Fruit fly (Drosophila melanogaster) whole organism, embryonic: ENCODE measurements around the gene CG14664.
A peak's percentile ranks its signal among the peaks of the same experiment; 100 is the strongest.

Source experiments
- Ada2b ChIP-seq: fragments of 200-800 bp; sonication (Bioruptor generic); IDR thresholded peaks from 2 replicates; pipeline ENCODE4 v1.3.6; 2022; ENCODE audit warnings: missing biosample characterization, missing genetic modification characterization
- Bdp1 ChIP-seq: fragments of 200-800 bp; sonication (Bioruptor generic); optimal IDR thresholded peaks from 3 replicates; lab custom pipeline; 2016; ENCODE audit warnings: missing biosample characterization, missing genetic modification characterization
- CG10959 ChIP-seq: fragments of 200-800 bp; sonication (Bioruptor generic); IDR thresholded peaks from 2 replicates; pipeline ENCODE4 v1.3.6; 2022; ENCODE audit warnings: missing biosample characterization, missing genetic modification characterization
- CG13287 ChIP-seq: fragments of 200-800 bp; sonication (Bioruptor generic); IDR thresholded peaks from 2 replicates; pipeline ENCODE4 v1.3.6; 2022; ENCODE audit warnings: missing biosample characterization, missing genetic modification characterization; ENCODE audit not compliant: partially characterized antibody
- CG15073 ChIP-seq: fragments of 200-800 bp; sonication (Bioruptor generic); optimal IDR thresholded peaks from 2 replicates; lab custom pipeline; 2016; ENCODE audit warnings: missing biosample characterization, missing genetic modification characterization
- CG1529 ChIP-seq: fragments of 200-800 bp; sonication (Bioruptor generic); optimal IDR thresholded peaks from 3 replicates; lab custom pipeline; 2018; ENCODE audit warnings: missing biosample characterization, missing genetic modification characterization
- CG1603 ChIP-seq: fragments of 200-800 bp; sonication (Bioruptor generic); optimal IDR thresholded peaks from 2 replicates; lab custom pipeline; 2019; ENCODE audit warnings: missing biosample characterization, mild to moderate bottlenecking, missing genetic modification characterization, moderate library complexity
- CG17802 ChIP-seq: fragments of 200-800 bp; sonication (Bioruptor generic); optimal IDR thresholded peaks from 2 replicates; lab custom pipeline; 2018; ENCODE audit warnings: missing biosample characterization, mild to moderate bottlenecking, missing genetic modification characterization, moderate library complexity
- CG1792 ChIP-seq: fragments of 200-800 bp; sonication (Bioruptor generic); optimal IDR thresholded peaks from 2 replicates; lab custom pipeline; 2016; ENCODE audit warnings: missing biosample characterization, missing genetic modification characterization
- CG2202 ChIP-seq: fragments of 200-800 bp; sonication (Bioruptor generic); optimal IDR thresholded peaks from 2 replicates; lab custom pipeline; 2018; ENCODE audit warnings: missing biosample characterization, mild to moderate bottlenecking, missing genetic modification characterization
- CG2712 ChIP-seq: fragments of 200-800 bp; optimal IDR thresholded peaks from 3 replicates; lab custom pipeline; 2019; ENCODE audit warnings: missing biosample characterization, mild to moderate bottlenecking, missing genetic modification characterization, moderate library complexity
- CG32772 ChIP-seq: fragments of 200-800 bp; sonication (Bioruptor generic); IDR thresholded peaks from 2 replicates; pipeline ENCODE4 v1.3.6; 2022; ENCODE audit warnings: missing biosample characterization, missing genetic modification characterization
- CG3838 ChIP-seq: fragments of 200-800 bp; sonication (Bioruptor generic); optimal IDR thresholded peaks from 3 replicates; lab custom pipeline; 2016; ENCODE audit warnings: missing biosample characterization, missing genetic modification characterization
- CG5245 ChIP-seq: fragments of 200-800 bp; sonication (Bioruptor generic); optimal IDR thresholded peaks from 3 replicates; lab custom pipeline; 2016; ENCODE audit warnings: missing biosample characterization, missing genetic modification characterization
- CG6654 ChIP-seq: fragments of 200-800 bp; sonication (Bioruptor generic); optimal IDR thresholded peaks from 2 replicates; lab custom pipeline; 2017; ENCODE audit warnings: missing biosample characterization, mild to moderate bottlenecking, missing genetic modification characterization
- CG6813 ChIP-seq: fragments of 200-800 bp; sonication (Bioruptor generic); optimal IDR thresholded peaks from 2 replicates; lab custom pipeline; 2017; ENCODE audit warnings: missing biosample characterization, missing genetic modification characterization, mild to moderate bottlenecking, moderate library complexity, missing genetic modification reagents
- CG8290 ChIP-seq, 3 experiments: fragments of 200-800 bp; sonication (Bioruptor generic); optimal IDR thresholded peaks; 2 replicates each; lab custom pipeline; 2016 to 2019; ENCODE audit warnings: missing biosample characterization in 3 of 3, missing genetic modification characterization in 3 of 3, mild to moderate bottlenecking in 2 of 3, moderate library complexity in 1 of 3
- CG8359 ChIP-seq: fragments of 200-800 bp; sonication (Bioruptor generic); optimal IDR thresholded peaks from 2 replicates; lab custom pipeline; 2017; ENCODE audit warnings: missing biosample characterization, mild to moderate bottlenecking, missing genetic modification characterization, borderline replicate concordance
- CG8924 ChIP-seq: fragments of 200-800 bp; optimal IDR thresholded peaks from 3 replicates; lab custom pipeline; 2019; ENCODE audit warnings: missing biosample characterization, mild to moderate bottlenecking, missing genetic modification characterization, moderate library complexity
- CG9609 ChIP-seq: fragments of 200-800 bp; sonication (Bioruptor generic); optimal IDR thresholded peaks from 3 replicates; lab custom pipeline; 2016; ENCODE audit warnings: missing biosample characterization, missing genetic modification characterization
- CG9876 ChIP-seq: fragments of 200-800 bp; sonication (Bioruptor generic); optimal IDR thresholded peaks from 2 replicates; lab custom pipeline; 2016; ENCODE audit warnings: missing biosample characterization, missing genetic modification characterization
- CoRest ChIP-seq: fragments of 200-800 bp; sonication (Bioruptor generic); optimal IDR thresholded peaks from 3 replicates; lab custom pipeline; 2018; ENCODE audit warnings: missing biosample characterization, mild to moderate bottlenecking, missing genetic modification characterization, moderate library complexity
- Dref ChIP-seq: fragments of 200-800 bp; sonication (Bioruptor generic); IDR thresholded peaks from 2 replicates; pipeline ENCODE4 v1.3.6; 2022; ENCODE audit warnings: missing biosample characterization, missing genetic modification characterization
- ERR ChIP-seq: fragments of 200-800 bp; sonication (Bioruptor generic); optimal IDR thresholded peaks from 2 replicates; lab custom pipeline; 2016; ENCODE audit warnings: missing biosample characterization, missing genetic modification characterization
- Gsc ChIP-seq: fragments of 200-800 bp; sonication (Bioruptor generic); IDR thresholded peaks from 2 replicates; pipeline ENCODE4 v1.3.6; 2022; ENCODE audit warnings: missing biosample characterization, missing genetic modification characterization
- HLH4C ChIP-seq: fragments of 200-800 bp; sonication (Bioruptor generic); IDR thresholded peaks from 3 replicates; pipeline ENCODE4 v1.3.6; 2022; ENCODE audit warnings: missing biosample characterization, missing genetic modification characterization; ENCODE audit not compliant: partially characterized antibody
- Lpt ChIP-seq: fragments of >200 bp; optimal IDR thresholded peaks from 2 replicates; lab custom pipeline; 2018; ENCODE audit warnings: missing biosample characterization, missing genetic modification characterization
- MBD-R2 ChIP-seq: fragments of 200-800 bp; sonication (Bioruptor generic); IDR thresholded peaks from 2 replicates; pipeline ENCODE4 v1.3.6; 2022; ENCODE audit warnings: missing biosample characterization, missing genetic modification characterization
- Meics ChIP-seq: fragments of 200-800 bp; sonication (Bioruptor generic); optimal IDR thresholded peaks from 2 replicates; lab custom pipeline; 2017; ENCODE audit warnings: missing biosample characterization, mild to moderate bottlenecking, missing genetic modification characterization
- NFAT ChIP-seq: fragments of 200-800 bp; sonication (Bioruptor generic); IDR thresholded peaks from 2 replicates; pipeline ENCODE4 v1.3.6; 2022; ENCODE audit warnings: missing biosample characterization, missing genetic modification characterization
- Oaz ChIP-seq: fragments of 200-800 bp; sonication (Bioruptor generic); IDR thresholded peaks from 2 replicates; pipeline ENCODE4 v1.3.6; 2022; ENCODE audit warnings: missing biosample characterization, missing genetic modification characterization
- Rx ChIP-seq: fragments of 200-800 bp; sonication (Bioruptor generic); IDR thresholded peaks from 2 replicates; pipeline ENCODE4 v1.3.6; 2022; ENCODE audit warnings: missing biosample characterization, missing genetic modification characterization
- az2 ChIP-seq: fragments of 200-800 bp; sonication (Bioruptor generic); optimal IDR thresholded peaks from 3 replicates; lab custom pipeline; 2016; ENCODE audit warnings: missing biosample characterization, missing genetic modification characterization
- corto ChIP-seq: fragments of 200-800 bp; sonication (Bioruptor generic); optimal IDR thresholded peaks from 2 replicates; lab custom pipeline; 2016; ENCODE audit warnings: missing biosample characterization, mild to moderate bottlenecking, missing genetic modification characterization, moderate library complexity
- crp ChIP-seq, 2 experiments: fragments of 200-800 bp; sonication (Bioruptor generic); optimal IDR thresholded peaks; 2 replicates in 1 of 2; 3 replicates in 1 of 2; lab custom pipeline; 2017; ENCODE audit warnings: missing biosample characterization in 2 of 2, missing genetic modification characterization in 2 of 2, mild to moderate bottlenecking in 1 of 2, moderate library complexity in 1 of 2
- dan ChIP-seq: fragments of 200-800 bp; sonication (Bioruptor generic); IDR thresholded peaks from 2 replicates; pipeline ENCODE4 v1.3.6; 2022; ENCODE audit warnings: missing biosample characterization, missing genetic modification characterization
- ewg ChIP-seq: fragments of 200-800 bp; sonication (Bioruptor generic); optimal IDR thresholded peaks from 3 replicates; lab custom pipeline; 2017; ENCODE audit warnings: mild to moderate bottlenecking, missing biosample characterization, missing genetic modification reagents, missing genetic modification characterization
- gt ChIP-seq: fragments of 200-800 bp; sonication (Bioruptor generic); IDR thresholded peaks from 2 replicates; pipeline ENCODE4 v1.3.6; 2022; ENCODE audit warnings: missing biosample characterization, missing genetic modification characterization
- jigr1 ChIP-seq: fragments of 200-800 bp; sonication (Bioruptor generic); IDR thresholded peaks from 3 replicates; pipeline ENCODE4 v1.3.6; 2022; ENCODE audit warnings: missing biosample characterization, missing genetic modification characterization
- jing ChIP-seq: fragments of 200-800 bp; sonication (Bioruptor generic); optimal IDR thresholded peaks from 2 replicates; lab custom pipeline; 2018; ENCODE audit warnings: missing biosample characterization, mild to moderate bottlenecking, missing genetic modification characterization
- jumu ChIP-seq: fragments of 200-800 bp; sonication (Bioruptor generic); optimal IDR thresholded peaks from 3 replicates; lab custom pipeline; 2016; ENCODE audit warnings: missing biosample characterization, missing genetic modification characterization
- ken ChIP-seq: fragments of 200-800 bp; sonication (Bioruptor generic); IDR thresholded peaks from 3 replicates; pipeline ENCODE4 v1.3.6; 2022; ENCODE audit warnings: missing biosample characterization, missing genetic modification characterization
- maf-S ChIP-seq: fragments of 200-800 bp; sonication (Bioruptor generic); optimal IDR thresholded peaks from 2 replicates; lab custom pipeline; 2016; ENCODE audit warnings: missing biosample characterization, missing genetic modification characterization
- nerfin-1 ChIP-seq: fragments of 200-800 bp; sonication (Bioruptor generic); optimal IDR thresholded peaks from 3 replicates; lab custom pipeline; 2019; ENCODE audit warnings: missing biosample characterization, mild to moderate bottlenecking, missing genetic modification characterization, moderate library complexity
- p53 ChIP-seq: fragments of 200-800 bp; sonication (Bioruptor generic); optimal IDR thresholded peaks from 2 replicates; lab custom pipeline; 2016; ENCODE audit warnings: missing biosample characterization, missing genetic modification characterization
- sna ChIP-seq: fragments of 200-800 bp; sonication (Bioruptor generic); IDR thresholded peaks from 2 replicates; pipeline ENCODE4 v1.3.6; 2022; ENCODE audit warnings: missing biosample characterization, missing genetic modification characterization; ENCODE audit not compliant: partially characterized antibody
- sqz ChIP-seq: fragments of 200-800 bp; sonication (Bioruptor generic); optimal IDR thresholded peaks from 3 replicates; lab custom pipeline; 2018; ENCODE audit warnings: missing biosample characterization, mild to moderate bottlenecking, missing genetic modification characterization
- ttk ChIP-seq: fragments of 200-800 bp; sonication (Bioruptor generic); IDR thresholded peaks from 2 replicates; pipeline ENCODE4 v2.1.2; 2022; ENCODE audit warnings: missing biosample characterization, missing genetic modification characterization
- unc-4 ChIP-seq: fragments of 200-800 bp; sonication (Bioruptor generic); IDR thresholded peaks from 2 replicates; pipeline ENCODE4 v1.3.6; 2022; ENCODE audit warnings: missing biosample characterization, missing genetic modification characterization; ENCODE audit not compliant: partially characterized antibody

The CG14664 gene

dm6 chr3R:5256462-5257146 lies 32.7 kb downstream of the CG14664 start, which contains the start of the genes Enoph and Hph (continued):
- TF ChIP-seq Oaz (peak; percentile 46; the same call in 1 of the 2 replicates), CG6654 (GFP tag; lab: Kevin White, UChicago) (peak; percentile 22), sqz (GFP tag; lab: Kevin White, UChicago) (no peak), corto (GFP tag; lab: Kevin White, UChicago) (peak; percentile 70), CG9609 (GFP tag; lab: Kevin White, UChicago) (peak; percentile 59), Meics (GFP tag; lab: Kevin White, UChicago) (peak; percentile 61), NFAT (peak; percentile 38; the same call in 1 of the 2 replicates), CG17802 (no peak), jing (GFP tag; lab: Kevin White, UChicago) (no peak), Rx (GFP tag; lab: Robert Waterston, UW) (no peak), Dref (peak; percentile 88), CG1529 (GFP tag; lab: Kevin White, UChicago) (peak; percentile 1), sna (GFP tag; lab: Robert Waterston, UW) (peak; percentile 57; the same call in 1 of the 2 replicates), ttk (no peak; the same call in 1 of the 2 replicates), CG1603 (peak; percentile 36), p53 (peak; percentile 5), HLH4C (GFP tag; lab: Robert Waterston, UW) (peak; percentile 81), az2 (peak; percentile 65), Gsc (GFP tag; lab: Robert Waterston, UW) (no peak), CG10959 (GFP tag; lab: Robert Waterston, UW) (no peak), CG32772 (GFP tag; lab: Robert Waterston, UW) (peak; percentile 27; the same call in 1 of the 2 replicates), Ada2b (GFP tag; lab: Robert Waterston, UW) (peak; percentile 31), ken (GFP tag; lab: Robert Waterston, UW) (peak; percentile 49; the same call in 1 of the 3 replicates), maf-S (GFP tag; lab: Kevin White, UChicago) (peak; percentile 30), Bdp1 (GFP tag; lab: Kevin White, UChicago) (no peak), CG3838 (no peak), ewg (GFP tag; lab: Kevin White, UChicago) (peak; percentile 31), jigr1 (GFP tag; lab: Robert Waterston, UW) (no peak), dan (GFP tag; lab: Robert Waterston, UW) (no peak), CG8924 (tag; lab: Kevin White, UChicago) (peak; percentile 55), CG1792 (GFP tag; lab: Kevin White, UChicago) (peak; percentile 42), CG8359 (GFP tag; lab: Kevin White, UChicago) (peak; percentile 13), CG6813 (no peak), CG9876 (peak; percentile 11), unc-4 (GFP tag; lab: Robert Waterston, UW) (peak; percentile 71; the same call in 1 of the 2 replicates), gt (GFP tag; lab: Robert Waterston, UW) (no peak), CG13287 (GFP tag; lab: Robert Waterston, UW) (peak; percentile 81), nerfin-1 (tag; lab: Kevin White, UChicago) (peak; percentile 13), CG2712 (tag; lab: Kevin White, UChicago) (peak; percentile 76), CoRest (tag; lab: Kevin White, UChicago) (peak; percentile 83), CG15073 (GFP tag; lab: Kevin White, UChicago) (no peak), MBD-R2 (GFP tag; lab: Robert Waterston, UW) (peak; percentile 28; the same call in 1 of the 2 replicates), CG5245 (GFP tag; lab: Kevin White, UChicago) (peak; percentile 38), CG8290 (GFP tag; optimal IDR thresholded peaks at IDR 0.05; lab: Kevin White, UChicago) (peak; percentile 19), CG8290 (tag; optimal IDR thresholded peaks at IDR 0.05; lab: Kevin White, UChicago) (peak in 1 of 2 experiments; percentile 43), crp (GFP tag; optimal IDR thresholded peaks at IDR 0.05; lab: Kevin White, UChicago) (peak in 1 of 2 experiments; percentile 55), ERR (GFP tag; lab: Kevin White, UChicago) (no peak), Lpt (no peak), jumu (GFP tag; lab: Kevin White, UChicago) (peak; percentile 62), CG2202 (tag; lab: Kevin White, UChicago) (no peak)
